In genomic region chr3R:29963102-29963501, dm6 we compare ENCODE assay signal across 2 fruit fly cellular contexts.
TF ChIP-seq lines count a peak whose summit lies in the region.

No protein-coding gene starts in this region.

- TF ChIP-seq CTCF in whole organism, embryonic (GFP tag; optimal IDR thresholded peaks at IDR 0.05; lab: Kevin White, UChicago) = no peak

TF ChIP-seq in whole organism, embryonic, 481 proteins besides CTCF, POLR2A, EP300 and RAD21:
- TF ChIP-seq Blimp-1 (GFP tag; optimal IDR thresholded peaks at IDR 0.05; lab: Kevin White, UChicago) (peak; percentile 73), lilli (GFP tag; optimal IDR thresholded peaks at IDR 0.05; lab: Kevin White, UChicago) (no peak), CG2202 (tag; optimal IDR thresholded peaks at IDR 0.05; lab: Kevin White, UChicago) (no peak), wek (GFP tag; optimal IDR thresholded peaks at IDR 0.05; lab: Kevin White, UChicago) (no peak), dan (GFP tag; IDR thresholded peaks at IDR 0.05; lab: Robert Waterston, UW) (no peak), CG17612 (GFP tag; IDR thresholded peaks at IDR 0.05; lab: Robert Waterston, UW) (peak; percentile 93), ato (GFP tag; IDR thresholded peaks at IDR 0.05; lab: Robert Waterston, UW; ENCODE audit: partially characterized antibody) (no peak), CG8290 (GFP tag; optimal IDR thresholded peaks at IDR 0.05; lab: Kevin White, UChicago) (peak; percentile 94), CG8290 (tag; optimal IDR thresholded peaks at IDR 0.05; lab: Kevin White, UChicago) (peak; percentile 2 to 74), CG9932 (GFP tag; IDR thresholded peaks at IDR 0.05; lab: Robert Waterston, UW) (no peak)

TF ChIP-seq in whole organism, prepupa, 60 proteins besides CTCF, POLR2A, EP300 and RAD21:
- no peak for TF ChIP-seq CG7368 (GFP tag; optimal IDR thresholded peaks at IDR 0.05; lab: Kevin White, UChicago)
- TF ChIP-seq CG10669 (GFP tag; optimal IDR thresholded peaks at IDR 0.05; lab: Kevin White, UChicago) = no peak
- no peak for TF ChIP-seq CG8319 (GFP tag; optimal IDR thresholded peaks at IDR 0.05; lab: Kevin White, UChicago)
- no peak for TF ChIP-seq CG6276 (GFP tag; optimal IDR thresholded peaks at IDR 0.05; lab: Kevin White, UChicago)
- no peak for TF ChIP-seq CG10631 (GFP tag; optimal IDR thresholded peaks at IDR 0.05; lab: Kevin White, UChicago)
- peak; percentile 13 for TF ChIP-seq Blimp-1 (GFP tag; optimal IDR thresholded peaks at IDR 0.05; lab: Kevin White, UChicago)
- no peak for TF ChIP-seq CG8119 (GFP tag; IDR thresholded peaks at IDR 0.05; lab: Robert Waterston, UW)
- no peak for TF ChIP-seq Hr4 (GFP tag; optimal IDR thresholded peaks at IDR 0.05; lab: Kevin White, UChicago)

Comparison
In these comparisons a context has a peak if more than half of its experiments do, and no peak if none do; other contexts are left out.
1. Of the 7 proteins assayed by ChIP-seq in both whole organism, embryonic and whole organism, prepupa: peak only in whole organism, embryonic: none; only in whole organism, prepupa: none; in both: Blimp-1; in neither: 6.